Fruit fly (Drosophila melanogaster) whole organism: ENCODE results near the gene CG31886.

ENCODE experiments used
- CG8478 ChIP-seq: fragments of >200 bp; optimal IDR thresholded peaks from 2 replicates; lab custom pipeline; 2018; ENCODE audit warnings: inconsistent platforms
- Dll ChIP-seq: fragments of >200 bp; optimal IDR thresholded peaks from 2 replicates; lab custom pipeline; 2017
- EcR ChIP-seq, 2 experiments: fragments of >200 bp; optimal IDR thresholded peaks; 2 replicates each; lab custom pipeline; 2017; ENCODE audit warnings: missing biosample characterization in 2 of 2, missing genetic modification characterization in 2 of 2, missing genetic modification reagents in 2 of 2
- pan ChIP-seq: fragments of >200 bp; optimal IDR thresholded peaks from 2 replicates; lab custom pipeline; 2017
- psq ChIP-seq: fragments of >200 bp; optimal IDR thresholded peaks from 2 replicates; lab custom pipeline; 2017
- usp ChIP-seq: fragments of >200 bp; optimal IDR thresholded peaks from 2 replicates; lab custom pipeline; 2017; ENCODE audit warnings: missing biosample characterization, missing genetic modification characterization, mixed read lengths

DNA sequence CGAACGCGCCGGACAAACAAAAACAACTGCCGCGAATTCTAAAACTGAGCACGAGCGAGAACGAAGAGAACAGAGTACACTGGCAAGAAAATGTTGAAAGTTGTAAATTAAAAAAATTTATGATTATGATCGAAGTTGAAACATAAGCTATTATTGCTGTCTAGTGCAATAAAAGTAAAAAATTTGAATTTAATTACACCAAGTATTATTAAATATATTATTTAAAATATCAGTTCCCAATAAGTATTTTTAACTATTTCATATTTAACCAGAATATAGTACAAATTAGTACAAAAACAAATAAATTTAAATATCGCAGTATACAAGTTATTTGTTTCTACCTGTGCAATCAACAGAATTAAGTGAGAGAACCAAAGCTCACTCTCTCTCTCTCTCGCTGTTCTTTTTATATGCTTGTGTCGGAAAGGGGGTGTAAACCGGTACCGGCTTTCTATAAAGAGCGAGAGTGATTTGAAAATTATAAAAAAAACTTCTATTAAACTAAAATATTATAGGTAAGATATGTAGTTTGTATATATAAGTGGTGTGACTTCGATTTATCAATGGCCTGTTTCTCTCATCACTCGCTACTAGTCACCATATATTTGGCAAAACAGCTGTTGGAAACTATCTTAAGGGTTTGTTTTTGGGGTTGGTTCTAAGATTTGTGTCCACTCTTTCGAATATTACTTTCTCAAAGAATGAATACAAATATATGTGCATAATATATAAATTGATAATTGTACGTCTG, 7.5 kb downstream of the CG31886 start, which contains the start of gene C1GalTA:
- no peak for TF ChIP-seq CG8478 (lab: Kevin White, UChicago)
- no peak for TF ChIP-seq pan (lab: Kevin White, UChicago)
- TF ChIP-seq EcR (GFP tag; optimal IDR thresholded peaks at IDR 0.05; lab: Kevin White, UChicago), result no peak
- no peak for TF ChIP-seq psq (lab: Kevin White, UChicago)
- TF ChIP-seq Dll (lab: Kevin White, UChicago), result no peak
- no peak for TF ChIP-seq usp (GFP tag; lab: Kevin White, UChicago)
